Worm (Caenorhabditis elegans): ENCODE measurements around the gene swm-1.

DNA sequence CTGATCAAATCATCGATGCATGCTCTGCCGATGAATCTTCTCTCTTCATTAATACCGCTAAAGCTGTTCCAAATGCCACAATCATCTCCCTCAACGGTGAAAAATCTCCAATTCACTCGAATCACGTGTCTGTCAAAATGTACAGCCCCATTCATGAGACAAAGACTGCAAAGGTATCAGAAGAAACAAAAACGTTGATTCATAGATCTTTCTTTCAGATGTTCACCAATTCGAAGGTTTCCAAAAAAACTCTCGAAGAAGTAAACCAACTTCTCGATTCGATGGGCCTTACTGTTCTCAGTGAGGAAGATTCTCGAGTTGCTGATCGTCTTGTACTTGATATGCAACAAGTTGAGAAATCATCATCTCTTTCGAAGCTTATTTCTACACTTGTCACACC is 42.0 kb upstream of the swm-1 start:
- TF ChIP-seq unc-62 (GFP tag; optimal IDR thresholded peaks at IDR 0.05) (no peak), elt-2 (tag; optimal IDR thresholded peaks at IDR 0.05) (no peak), ceh-82 (tag; optimal IDR thresholded peaks at IDR 0.05) (no peak), nhr-28 (tag; optimal IDR thresholded peaks at IDR 0.05) (no peak), nhr-11 (tag; optimal IDR thresholded peaks at IDR 0.05) (no peak), ceh-9 (tag; optimal IDR thresholded peaks at IDR 0.05) (no peak), sea-2 (GFP tag; optimal IDR thresholded peaks at IDR 0.05) (no peak), nfya-1 (tag; optimal IDR thresholded peaks at IDR 0.05; ENCODE audit: insufficient read depth) (no peak), ztf-11 (tag; optimal IDR thresholded peaks at IDR 0.05) (no peak), lin-39 (tag; optimal IDR thresholded peaks at IDR 0.05) (peak; percentile 20), nhr-25 (tag; optimal IDR thresholded peaks at IDR 0.05) (no peak)
